Worm (Caenorhabditis elegans) whole organism, L3 larva: Measurements from ENCODE around the gene copb-1.

Source experiments
- R02D3.7 ChIP-seq: fragments of 150-350 bp; optimal IDR thresholded peaks from 2 replicates; lab custom pipeline; 2014; ENCODE audit warnings: missing biosample characterization, missing genetic modification characterization
- ama-1 ChIP-seq: fragments of 150-350 bp; optimal IDR thresholded peaks from 2 replicates; lab custom pipeline; 2018
- daf-12 ChIP-seq: fragments of 150-350 bp; optimal IDR thresholded peaks from 2 replicates; lab custom pipeline; 2014; ENCODE audit warnings: missing biosample characterization, missing genetic modification reagents, missing genetic modification characterization
- egl-27 ChIP-seq: sonication (generic microtip); optimal IDR thresholded peaks from 4 replicates; lab custom pipeline; 2017; ENCODE audit warnings: missing biosample characterization, missing genetic modification reagents, missing genetic modification characterization
- lin-39 ChIP-seq: fragments of 150-350 bp; optimal IDR thresholded peaks from 2 replicates; lab custom pipeline; 2018; ENCODE audit warnings: missing biosample characterization, missing genetic modification reagents, missing genetic modification characterization
- mdl-1 ChIP-seq: fragments of 150-350 bp; optimal IDR thresholded peaks from 2 replicates; lab custom pipeline; 2014; ENCODE audit warnings: missing biosample characterization, missing genetic modification characterization
- nhr-12 ChIP-seq: fragments of 150-350 bp; optimal IDR thresholded peaks from 2 replicates; lab custom pipeline; 2014; ENCODE audit warnings: missing biosample characterization, missing genetic modification characterization
- nhr-237 ChIP-seq: fragments of 150-350 bp; optimal IDR thresholded peaks from 2 replicates; lab custom pipeline; 2014; ENCODE audit warnings: missing biosample characterization, missing genetic modification characterization
- nhr-28 ChIP-seq: fragments of 150-350 bp; optimal IDR thresholded peaks from 2 replicates; lab custom pipeline; 2014; ENCODE audit warnings: missing biosample characterization, missing genetic modification characterization
- unc-39 ChIP-seq: sonication (generic microtip); optimal IDR thresholded peaks from 4 replicates; lab custom pipeline; 2017; ENCODE audit warnings: missing biosample characterization, missing genetic modification characterization
- zag-1 ChIP-seq: fragments of 150-350 bp; optimal IDR thresholded peaks from 2 replicates; lab custom pipeline; 2014; ENCODE audit warnings: missing biosample characterization, missing genetic modification characterization
- ztf-11 ChIP-seq: fragments of 150-350 bp; optimal IDR thresholded peaks from 2 replicates; lab custom pipeline; 2014; ENCODE audit warnings: missing biosample characterization, missing genetic modification characterization

- no peak for TF ChIP-seq daf-12 (tag; lab: Kevin White, UChicago)
- no peak for TF ChIP-seq R02D3.7 (tag; lab: Kevin White, UChicago)
- TF ChIP-seq unc-39, result no peak
- TF ChIP-seq nhr-237 (tag; lab: Kevin White, UChicago), result no peak
- no peak for TF ChIP-seq mdl-1 (tag; lab: Kevin White, UChicago)
- no peak for TF ChIP-seq ama-1 (lab: Kevin White, UChicago)
- TF ChIP-seq ztf-11 (tag; lab: Kevin White, UChicago), result no peak
- TF ChIP-seq egl-27 (tag; lab: Kevin White, UChicago), result no peak
- TF ChIP-seq nhr-12, result no peak
- no peak for TF ChIP-seq zag-1 (tag; lab: Kevin White, UChicago)
- no peak for TF ChIP-seq lin-39
- no peak for TF ChIP-seq nhr-28 (tag; lab: Kevin White, UChicago)
Measured at ce11 chrII:3062222-3062621, 16.4 kb upstream of the copb-1 start.
